Fruit fly (Drosophila melanogaster) whole organism, adult: ENCODE results near the gene CG13855.

Experiments used
- CG11617 ChIP-seq: fragments of 200-800 bp; sonication (Bioruptor generic); optimal IDR thresholded peaks from 2 replicates; lab custom pipeline; 2017; ENCODE audit warnings: mild to moderate bottlenecking, missing biosample characterization, missing genetic modification reagents, missing genetic modification characterization
- CG12768 ChIP-seq: fragments of 200-800 bp; sonication (Bioruptor generic); optimal IDR thresholded peaks from 2 replicates; lab custom pipeline; 2017; ENCODE audit warnings: missing biosample characterization, missing genetic modification characterization, mild to moderate bottlenecking, moderate library complexity, missing genetic modification reagents
- CG14711 ChIP-seq: fragments of 200-800 bp; sonication (Bioruptor generic); optimal IDR thresholded peaks from 2 replicates; lab custom pipeline; 2018; ENCODE audit warnings: missing biosample characterization, mild to moderate bottlenecking, missing genetic modification characterization, moderate library complexity
- CG1620 ChIP-seq: fragments of 200-800 bp; sonication (Bioruptor generic); optimal IDR thresholded peaks from 2 replicates; lab custom pipeline; 2016; ENCODE audit warnings: missing biosample characterization, missing genetic modification characterization
- CG33017 ChIP-seq: fragments of 200-800 bp; sonication (Bioruptor generic); optimal IDR thresholded peaks from 2 replicates; lab custom pipeline; 2018; ENCODE audit warnings: missing biosample characterization, mild to moderate bottlenecking, missing genetic modification characterization, moderate library complexity
- CG5204 ChIP-seq: fragments of 200-800 bp; sonication (Bioruptor generic); optimal IDR thresholded peaks from 2 replicates; lab custom pipeline; 2016; ENCODE audit warnings: missing biosample characterization, missing genetic modification characterization
- CG7045 ChIP-seq: fragments of 200-800 bp; sonication (Bioruptor generic); optimal IDR thresholded peaks from 2 replicates; lab custom pipeline; 2017; ENCODE audit warnings: missing biosample characterization, mild to moderate bottlenecking, missing genetic modification characterization
- CG7101 ChIP-seq: fragments of 200-800 bp; sonication (Bioruptor generic); optimal IDR thresholded peaks from 2 replicates; lab custom pipeline; 2018; ENCODE audit warnings: missing biosample characterization, mild to moderate bottlenecking, missing genetic modification characterization, moderate library complexity
- Clk ChIP-seq: fragments of 200-800 bp; sonication (Bioruptor generic); optimal IDR thresholded peaks from 2 replicates; lab custom pipeline; 2017; ENCODE audit warnings: missing biosample characterization, missing genetic modification characterization
- Crg-1 ChIP-seq: fragments of 200-800 bp; sonication (Bioruptor generic); optimal IDR thresholded peaks from 2 replicates; lab custom pipeline; 2016; ENCODE audit warnings: missing biosample characterization, missing genetic modification characterization
- Hr96 ChIP-seq: fragments of 200-800 bp; sonication (Bioruptor generic); optimal IDR thresholded peaks from 2 replicates; lab custom pipeline; 2016; ENCODE audit warnings: missing biosample characterization, missing genetic modification characterization
- Mnt ChIP-seq: fragments of 200-800 bp; sonication (Bioruptor generic); optimal IDR thresholded peaks from 2 replicates; lab custom pipeline; 2016; ENCODE audit warnings: missing biosample characterization, mild to moderate bottlenecking, missing genetic modification characterization
- bab1 ChIP-seq: fragments of 200-800 bp; sonication (Bioruptor generic); optimal IDR thresholded peaks from 3 replicates; lab custom pipeline; 2019; ENCODE audit warnings: missing biosample characterization, mild to moderate bottlenecking, missing genetic modification characterization, moderate library complexity
- cic ChIP-seq: fragments of 200-800 bp; sonication (Bioruptor generic); optimal IDR thresholded peaks from 2 replicates; lab custom pipeline; 2017; ENCODE audit warnings: missing biosample characterization, mild to moderate bottlenecking, missing genetic modification characterization, moderate library complexity
- cnc ChIP-seq, 2 experiments: fragments of >200 bp; optimal IDR thresholded peaks; 2 replicates each; lab custom pipeline; 2017
- kay ChIP-seq: fragments of 200-800 bp; sonication (Bioruptor generic); peaks from one replicate; lab custom pipeline; 2016; ENCODE audit warnings: missing biosample characterization, missing genetic modification characterization, borderline replicate concordance
- ovo ChIP-seq: fragments of 200-800 bp; sonication (Bioruptor generic); optimal IDR thresholded peaks from 2 replicates; lab custom pipeline; 2016; ENCODE audit warnings: missing biosample characterization, missing genetic modification characterization
- pad ChIP-seq: fragments of 200-800 bp; sonication (Bioruptor generic); optimal IDR thresholded peaks from 3 replicates; lab custom pipeline; 2017; ENCODE audit warnings: missing biosample characterization, missing genetic modification characterization, mild to moderate bottlenecking, moderate library complexity, missing genetic modification reagents
- tj ChIP-seq: fragments of 200-800 bp; sonication (Bioruptor generic); optimal IDR thresholded peaks from 3 replicates; lab custom pipeline; 2017; ENCODE audit warnings: missing biosample characterization, mild to moderate bottlenecking, missing genetic modification characterization, moderate library complexity
- toe ChIP-seq: fragments of 200-800 bp; sonication (Bioruptor generic); optimal IDR thresholded peaks from 2 replicates; lab custom pipeline; 2016; ENCODE audit warnings: missing biosample characterization, missing genetic modification characterization

CG13855 gene

DNA sequence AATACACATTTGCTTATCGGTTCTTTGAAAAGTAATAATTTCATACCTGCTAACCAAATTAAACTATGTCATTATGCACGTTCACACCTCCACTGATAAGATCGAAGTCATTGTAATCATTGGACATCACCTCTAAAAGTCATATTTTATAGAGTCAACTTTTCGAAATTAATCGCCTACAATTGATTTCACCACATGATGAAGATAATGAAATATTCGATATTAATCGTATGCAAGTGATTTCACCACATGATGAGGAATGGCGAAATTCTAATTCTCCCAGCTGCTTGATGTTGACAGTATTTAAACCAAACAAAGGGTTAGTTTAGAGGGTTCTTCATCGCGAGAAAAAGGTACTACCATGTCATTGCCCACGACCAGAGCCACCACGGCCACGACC lies 30.1 kb upstream of the CG13855 start, which contains the start of gene CG18596:
Gene CG18596 (plus strand): TSS at position 250 of the 400 bp plus-strand sequence.
- no peak for TF ChIP-seq cnc (optimal IDR thresholded peaks at IDR 0.05; lab: Kevin White, UChicago)
- TF ChIP-seq pad (GFP tag; lab: Kevin White, UChicago) = no peak
- TF ChIP-seq toe (GFP tag; lab: Kevin White, UChicago) = no peak
- TF ChIP-seq CG7101 (tag; lab: Kevin White, UChicago) = no peak
- TF ChIP-seq CG33017 (tag; lab: Kevin White, UChicago) = no peak
- no peak for TF ChIP-seq bab1 (GFP tag; lab: Kevin White, UChicago)

DNA sequence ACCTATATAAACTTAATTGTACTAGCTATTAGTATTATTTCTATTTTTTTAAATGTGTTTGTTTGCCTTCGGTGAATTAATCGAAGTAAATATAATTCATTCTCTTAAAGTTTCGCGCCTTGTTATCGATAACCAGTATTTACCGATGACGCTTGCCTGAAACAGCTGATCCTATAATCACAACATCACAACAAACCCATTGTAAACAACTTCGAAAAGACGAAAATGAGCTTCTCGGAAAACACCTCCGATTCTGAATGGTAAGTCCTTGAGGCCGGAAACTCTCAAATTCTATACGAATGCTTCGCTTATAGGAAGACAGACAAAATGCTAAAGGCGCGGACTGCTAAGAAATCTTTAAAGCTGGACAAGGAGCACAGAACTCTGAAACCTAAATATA lies 25.8 kb upstream of the CG13855 start, which contains the start of gene CG34149:
Gene CG34149 (plus strand): TSS at position 187 of the 400 bp plus-strand sequence.
- TF ChIP-seq CG14711 (tag; lab: Kevin White, UChicago) (no peak), toe (GFP tag; lab: Kevin White, UChicago) (no peak), bab1 (GFP tag; lab: Kevin White, UChicago) (no peak), Hr96 (no peak), CG7045 (GFP tag; lab: Kevin White, UChicago) (no peak), pad (GFP tag; lab: Kevin White, UChicago) (no peak), CG5204 (GFP tag; lab: Kevin White, UChicago) (no peak), CG33017 (tag; lab: Kevin White, UChicago) (no peak), CG7101 (tag; lab: Kevin White, UChicago) (no peak), CG11617 (GFP tag; lab: Kevin White, UChicago) (no peak), Crg-1 (GFP tag; lab: Kevin White, UChicago) (no peak)

DNA sequence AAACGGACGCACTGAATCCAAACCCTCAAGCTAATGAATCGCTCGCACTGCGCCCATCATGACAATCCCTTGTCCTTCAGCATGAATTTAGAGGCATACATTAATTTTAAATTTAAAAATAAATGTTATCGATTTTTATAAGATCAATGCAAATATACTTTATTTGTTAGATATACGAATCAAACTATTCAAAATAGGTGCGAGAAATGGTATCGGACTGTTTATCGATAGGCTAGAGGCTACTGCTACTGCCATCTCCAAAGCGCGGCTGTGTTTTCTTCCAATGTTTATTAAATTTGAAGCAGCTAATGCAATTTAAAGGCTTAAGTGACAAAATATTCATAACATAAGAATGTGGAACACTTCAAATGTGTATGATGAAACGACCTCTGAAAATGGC lies 24.7 kb upstream of the CG13855 start, which contains the start of gene CG43342:
Gene CG43342 (plus strand): TSS at position 264 of the 400 bp plus-strand sequence.
- TF ChIP-seq CG7101 (tag; lab: Kevin White, UChicago) = peak; percentile 67
- TF ChIP-seq bab1 (GFP tag; lab: Kevin White, UChicago) = no peak

DNA sequence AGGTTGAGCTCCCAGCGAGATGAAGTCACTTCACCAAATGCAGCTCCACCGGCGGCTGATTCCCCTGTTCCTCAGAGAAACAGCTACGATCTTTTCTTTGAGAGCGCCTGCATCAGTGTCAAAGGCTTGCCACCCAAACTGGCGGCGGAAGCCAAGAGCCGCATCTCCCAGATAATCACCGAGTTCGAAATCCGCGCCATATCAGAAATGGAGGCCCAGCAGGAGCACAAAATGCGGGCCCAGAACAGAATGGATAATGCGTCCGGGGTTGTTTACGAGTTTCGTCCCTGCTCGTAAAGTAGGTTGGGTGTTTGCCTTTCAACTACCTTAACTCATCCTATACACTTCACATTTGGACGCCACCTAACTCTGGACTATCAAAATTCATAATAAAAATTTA lies 24.0 kb upstream of the CG13855 start, which contains the start of gene Gpdh3:
Gene Gpdh3 (plus strand): TSS at position 301 of the 400 bp plus-strand sequence.
- TF ChIP-seq CG11617 (GFP tag; lab: Kevin White, UChicago) (no peak), pad (GFP tag; lab: Kevin White, UChicago) (no peak), kay (GFP tag; lab: Kevin White, UChicago) (no peak), toe (GFP tag; lab: Kevin White, UChicago) (no peak), Clk (GFP tag; lab: Kevin White, UChicago) (no peak), cnc (optimal IDR thresholded peaks at IDR 0.05; lab: Kevin White, UChicago) (no peak), CG1620 (GFP tag; lab: Kevin White, UChicago) (no peak), CG5204 (GFP tag; lab: Kevin White, UChicago) (no peak), tj (GFP tag; lab: Kevin White, UChicago) (no peak)

DNA sequence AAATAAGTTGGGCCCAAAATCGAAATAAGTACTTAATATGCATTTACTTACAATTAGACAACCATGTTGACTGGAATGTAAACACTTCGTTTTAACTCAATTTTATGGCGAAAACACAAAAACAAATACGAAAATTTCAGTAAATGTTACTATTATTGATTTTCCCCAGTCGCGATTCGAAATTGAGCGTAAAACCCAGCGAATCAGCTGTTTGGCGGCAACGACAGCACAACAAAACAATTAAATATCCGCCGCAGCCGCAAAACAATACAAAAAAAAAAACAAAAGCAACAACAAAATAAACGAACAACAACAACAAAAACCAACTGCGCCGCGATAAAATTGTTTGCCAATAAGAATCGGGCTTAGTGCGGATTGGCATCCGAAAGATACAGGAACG lies 16.1 kb upstream of the CG13855 start, which contains the start of the genes CAH8 and CG7059:
Gene CAH8 (minus strand): TSS at position 101 of the 400 bp plus-strand sequence.
Gene CG7059 (plus strand): TSS at position 167 of the 400 bp plus-strand sequence.
- TF ChIP-seq CG1620 (GFP tag; lab: Kevin White, UChicago) (no peak), CG5204 (GFP tag; lab: Kevin White, UChicago) (no peak), Crg-1 (GFP tag; lab: Kevin White, UChicago) (no peak), CG7101 (tag; lab: Kevin White, UChicago) (no peak), Hr96 (no peak), CG33017 (tag; lab: Kevin White, UChicago) (no peak), CG12768 (GFP tag; lab: Kevin White, UChicago) (no peak), CG7045 (GFP tag; lab: Kevin White, UChicago) (no peak), tj (GFP tag; lab: Kevin White, UChicago) (no peak), CG11617 (GFP tag; lab: Kevin White, UChicago) (no peak), Mnt (GFP tag; lab: Kevin White, UChicago) (no peak), pad (GFP tag; lab: Kevin White, UChicago) (no peak), ovo (GFP tag; lab: Kevin White, UChicago) (no peak), Clk (GFP tag; lab: Kevin White, UChicago) (no peak), CG14711 (tag; lab: Kevin White, UChicago) (no peak), cic (GFP tag; lab: Kevin White, UChicago) (no peak), toe (GFP tag; lab: Kevin White, UChicago) (no peak), cnc (optimal IDR thresholded peaks at IDR 0.05; lab: Kevin White, UChicago) (no peak), bab1 (GFP tag; lab: Kevin White, UChicago) (no peak), kay (GFP tag; lab: Kevin White, UChicago) (no peak)

DNA sequence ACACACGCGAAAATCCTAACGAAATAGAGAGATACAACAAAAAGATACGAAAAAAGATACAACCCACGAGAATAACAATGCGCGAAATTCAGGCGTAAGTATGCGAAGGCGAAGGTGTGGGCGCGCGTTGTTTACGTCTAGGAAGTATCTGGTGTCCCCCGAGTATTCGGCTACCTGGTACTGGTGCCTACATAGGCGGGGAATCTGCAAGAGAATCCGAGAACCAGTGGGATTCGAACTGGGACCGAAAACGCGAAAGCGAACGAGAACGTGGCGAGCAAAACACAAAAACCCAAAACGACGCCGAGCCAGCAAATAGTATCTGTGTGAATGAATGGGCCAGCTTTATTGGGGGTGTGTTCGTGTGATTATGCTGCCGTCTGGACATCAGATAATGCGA lies 15.6 kb upstream of the CG13855 start:
- TF ChIP-seq tj (GFP tag; lab: Kevin White, UChicago) (peak; percentile 53), toe (GFP tag; lab: Kevin White, UChicago) (no peak)

DNA sequence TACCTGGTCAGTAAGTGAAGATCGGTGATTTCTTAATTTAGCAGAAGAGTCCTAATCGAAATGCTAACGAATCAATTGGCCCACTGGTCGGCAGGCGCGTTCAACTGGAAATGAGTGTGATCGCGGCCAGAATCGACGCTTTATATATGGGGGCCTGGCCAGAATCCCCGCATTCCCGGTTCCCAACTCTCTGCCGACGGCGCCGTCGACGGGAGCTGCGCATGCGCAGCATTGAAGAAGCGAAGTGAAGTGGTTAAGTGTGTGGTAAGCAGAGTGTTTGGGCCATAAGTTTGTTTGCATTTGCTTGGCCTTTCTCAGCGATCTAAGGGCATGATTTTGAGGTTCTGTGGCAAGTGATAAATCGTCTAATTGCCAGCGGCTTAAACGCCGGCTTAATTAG lies 11.7 kb upstream of the CG13855 start, which contains the start of gene CG13857:
Gene CG13857 (minus strand): TSS at position 101 of the 400 bp plus-strand sequence.
- TF ChIP-seq CG1620 (GFP tag; lab: Kevin White, UChicago) = no peak
- no peak for TF ChIP-seq Crg-1 (GFP tag; lab: Kevin White, UChicago)
- TF ChIP-seq CG14711 (tag; lab: Kevin White, UChicago) = no peak
- no peak for TF ChIP-seq cnc (optimal IDR thresholded peaks at IDR 0.05; lab: Kevin White, UChicago)
